Fruit fly (Drosophila melanogaster): Measurements from ENCODE around the gene CG11779.

The CG11779 gene

dm6 chr3R:19156670-19157402, 2.8 kb downstream of the CG11779 start, which contains the start of gene nanos (continued):
- no peak for TF ChIP-seq Ravus (GFP tag; IDR thresholded peaks at IDR 0.05)
- TF ChIP-seq CG14860 (GFP tag; IDR thresholded peaks at IDR 0.05; ENCODE audit: partially characterized antibody), result peak; percentile 97
- peak; percentile 59; the same call in 1 of the 2 replicates for TF ChIP-seq H2.0 (GFP tag; IDR thresholded peaks at IDR 0.05)
- peak; percentile 75; the same call in 2 of the 3 replicates for TF ChIP-seq CG6175 (GFP tag; IDR thresholded peaks at IDR 0.05)
- peak; percentile 92 for TF ChIP-seq Rfx (GFP tag; IDR thresholded peaks at IDR 0.05)
- 0 out of 2 replicates have a peak, but pooled peaks have one; percentile 29 for TF ChIP-seq CG10321 (GFP tag; IDR thresholded peaks at IDR 0.05)
- TF ChIP-seq br (optimal IDR thresholded peaks at IDR 0.05), result no peak
- no peak for TF ChIP-seq trh (GFP tag; optimal IDR thresholded peaks at IDR 0.05)
- no peak for TF ChIP-seq CG12299 (tag; optimal IDR thresholded peaks at IDR 0.05)
- peak; percentile 49; the same call in 1 of the 2 replicates for TF ChIP-seq HLH3B (GFP tag; IDR thresholded peaks at IDR 0.05)
- TF ChIP-seq HLHmδ (GFP tag; optimal IDR thresholded peaks at IDR 0.05), result peak; percentile 29
- TF ChIP-seq CG31441 (GFP tag; IDR thresholded peaks at IDR 0.05), result peak; percentile 69
- TF ChIP-seq schlank (tag; optimal IDR thresholded peaks at IDR 0.05), result no peak
- peak; percentile 1 for TF ChIP-seq CG10431 (GFP tag; optimal IDR thresholded peaks at IDR 0.05)
- 0 out of 3 replicates have a peak, but pooled peaks have one; percentile 29 for TF ChIP-seq CG2889 (GFP tag; IDR thresholded peaks at IDR 0.05)
- TF ChIP-seq zfh1 (GFP tag; IDR thresholded peaks at IDR 0.05), result peak; percentile 74
- peak; percentile 57 for TF ChIP-seq Max (GFP tag; optimal IDR thresholded peaks at IDR 0.05)
- TF ChIP-seq Dll (GFP tag; IDR thresholded peaks at IDR 0.05; ENCODE audit: partially characterized antibody), result peak; percentile 98
- TF ChIP-seq D (optimal IDR thresholded peaks at IDR 0.05), result no peak
- TF ChIP-seq D (GFP tag; optimal IDR thresholded peaks at IDR 0.05), result peak; percentile 3
- TF ChIP-seq CG30431 (GFP tag; optimal IDR thresholded peaks at IDR 0.05), result peak; percentile 8
- no peak for TF ChIP-seq CG4854 (GFP tag; optimal IDR thresholded peaks at IDR 0.05)
- peak; percentile 34 for TF ChIP-seq CG12744 (GFP tag; optimal IDR thresholded peaks at IDR 0.05)
- TF ChIP-seq CG17385 (GFP tag; optimal IDR thresholded peaks at IDR 0.05), result peak; percentile 34
- peak; percentile 53 for TF ChIP-seq CG6683 (GFP tag; optimal IDR thresholded peaks at IDR 0.05)
- no peak for TF ChIP-seq eve (GFP tag; optimal IDR thresholded peaks at IDR 0.05)
- TF ChIP-seq chif (GFP tag; optimal IDR thresholded peaks at IDR 0.05), result peak; percentile 29 to 33

dm6 chr3R:19153502-19153983, 6.1 kb downstream of the CG11779 start, which contains the start of gene CG5835:
Gene CG5835, minus strand, starts transcription at chr3R:19153686.
- peak; percentile 35; the same call in 1 of the 2 replicates for TF ChIP-seq Adf1 (GFP tag; IDR thresholded peaks at IDR 0.05)
- no peak for TF ChIP-seq Nf-YC (tag; optimal IDR thresholded peaks at IDR 0.05)
- no peak for TF ChIP-seq CG16779 (GFP tag; IDR thresholded peaks at IDR 0.05)
- TF ChIP-seq lilli (GFP tag; optimal IDR thresholded peaks at IDR 0.05), result peak; percentile 45
- TF ChIP-seq sim (GFP tag; IDR thresholded peaks at IDR 0.05), result no peak
- peak; percentile 15 for TF ChIP-seq Vsx1 (GFP tag; optimal IDR thresholded peaks at IDR 0.05)
- no peak for TF ChIP-seq CG15696 (tag; optimal IDR thresholded peaks at IDR 0.05)
- 0 out of 2 replicates have a peak, but pooled peaks have one; percentile 65 for TF ChIP-seq rib (GFP tag; IDR thresholded peaks at IDR 0.05)
- TF ChIP-seq ci (GFP tag; IDR thresholded peaks at IDR 0.05), result peak; percentile 72
- no peak for TF ChIP-seq Mrtf (GFP tag; IDR thresholded peaks at IDR 0.05)
- TF ChIP-seq sob (GFP tag; IDR thresholded peaks at IDR 0.05), result no peak
- peak; percentile 34 for TF ChIP-seq kay (GFP tag; optimal IDR thresholded peaks at IDR 0.05)
- TF ChIP-seq CG18262 (tag; optimal IDR thresholded peaks at IDR 0.05), result peak; percentile 18
- TF ChIP-seq PHDP (tag; optimal IDR thresholded peaks at IDR 0.05), result peak; percentile 8
- TF ChIP-seq HmgZ (tag; optimal IDR thresholded peaks at IDR 0.05), result peak; percentile 52
- peak; percentile 16 for TF ChIP-seq sens (GFP tag)
- peak; percentile 76 for TF ChIP-seq lab (GFP tag; optimal IDR thresholded peaks at IDR 0.05)
- peak; percentile 14 for TF ChIP-seq MESR4 (GFP tag; optimal IDR thresholded peaks at IDR 0.05)
- TF ChIP-seq Sox100B (GFP tag; optimal IDR thresholded peaks at IDR 0.05), result peak; percentile 17
- peak; percentile 25 for TF ChIP-seq CG13424 (tag; optimal IDR thresholded peaks at IDR 0.05)
- peak; percentile 16 for TF ChIP-seq CG2116 (GFP tag; optimal IDR thresholded peaks at IDR 0.05)
- no peak for TF ChIP-seq pum (GFP tag; optimal IDR thresholded peaks at IDR 0.05)
- peak; percentile 63 for TF ChIP-seq CG2120 (GFP tag; optimal IDR thresholded peaks at IDR 0.05)
- no peak for TF ChIP-seq H2.0 (GFP tag; IDR thresholded peaks at IDR 0.05)
- TF ChIP-seq CG6175 (GFP tag; IDR thresholded peaks at IDR 0.05), result no peak
- TF ChIP-seq CG4820 (GFP tag; optimal IDR thresholded peaks at IDR 0.05), result no peak

Measured in whole organism, embryonic.